Worm (Caenorhabditis elegans) whole organism, L3 larva: Measurements from ENCODE around the gene B0035.13.

Experiments
- R02D3.7 ChIP-seq: fragments of 150-350 bp; optimal IDR thresholded peaks from 2 replicates; lab custom pipeline; 2014; ENCODE audit warnings: missing biosample characterization, missing genetic modification characterization
- ZK546.5 ChIP-seq: sonication (generic microtip); optimal IDR thresholded peaks from 2 replicates; lab custom pipeline; 2017; ENCODE audit warnings: missing biosample characterization, missing genetic modification characterization
- aly-2 ChIP-seq: fragments of 150-350 bp; optimal IDR thresholded peaks from 2 replicates; lab custom pipeline; 2014; ENCODE audit warnings: missing biosample characterization, missing genetic modification characterization
- ama-1 ChIP-seq: fragments of 150-350 bp; optimal IDR thresholded peaks from 2 replicates; lab custom pipeline; 2018
- ceh-16 ChIP-seq: sonication (generic microtip); optimal IDR thresholded peaks from 2 replicates; lab custom pipeline; 2017; ENCODE audit warnings: missing biosample characterization, missing genetic modification characterization
- ceh-28 ChIP-seq: fragments of 150-350 bp; optimal IDR thresholded peaks from 2 replicates; lab custom pipeline; 2014; ENCODE audit warnings: missing biosample characterization, missing genetic modification reagents, missing genetic modification characterization
- ceh-82 ChIP-seq: fragments of 150-350 bp; optimal IDR thresholded peaks from 2 replicates; lab custom pipeline; 2014; ENCODE audit warnings: missing biosample characterization, missing genetic modification characterization
- ceh-9 ChIP-seq: sonication (generic microtip); optimal IDR thresholded peaks from 2 replicates; lab custom pipeline; 2018; ENCODE audit warnings: missing biosample characterization, missing genetic modification characterization
- daf-12 ChIP-seq: fragments of 150-350 bp; optimal IDR thresholded peaks from 2 replicates; lab custom pipeline; 2014; ENCODE audit warnings: missing biosample characterization, missing genetic modification reagents, missing genetic modification characterization
- egl-27 ChIP-seq: sonication (generic microtip); optimal IDR thresholded peaks from 4 replicates; lab custom pipeline; 2017; ENCODE audit warnings: missing biosample characterization, missing genetic modification reagents, missing genetic modification characterization
- egl-5 ChIP-seq: fragments of 150-350 bp; optimal IDR thresholded peaks from 2 replicates; lab custom pipeline; 2017; ENCODE audit warnings: missing biosample characterization, missing genetic modification reagents, missing genetic modification characterization, inconsistent platforms
- elt-1 ChIP-seq: fragments of 150-350 bp; optimal IDR thresholded peaks from 2 replicates; lab custom pipeline; 2014; ENCODE audit warnings: missing biosample characterization, missing genetic modification characterization
- elt-2 ChIP-seq: sonication (generic microtip); optimal IDR thresholded peaks from 2 replicates; lab custom pipeline; 2016; ENCODE audit warnings: missing genetic modification reagents, mild to moderate bottlenecking, missing genetic modification characterization, missing compliant biosample characterization
- elt-3 ChIP-seq, 3 experiments: fragments of 150-350 bp in 1 of 3; sonication (generic microtip) in 2 of 3; optimal IDR thresholded peaks; 2 replicates in 2 of 3; 4 replicates in 1 of 3; lab custom pipeline; 2014 to 2017; ENCODE audit warnings: missing biosample characterization in 3 of 3, missing genetic modification characterization in 3 of 3
- eor-1 ChIP-seq, 2 experiments: fragments of 150-350 bp; optimal IDR thresholded peaks; 2 replicates each; lab custom pipeline; 2014 to 2018; ENCODE audit warnings: missing biosample characterization in 2 of 2, missing genetic modification characterization in 2 of 2
- fkh-10 ChIP-seq: sonication (generic microtip); optimal IDR thresholded peaks from 2 replicates; lab custom pipeline; 2017; ENCODE audit warnings: missing biosample characterization, missing genetic modification reagents, missing genetic modification characterization
- fkh-2 ChIP-seq: fragments of 150-350 bp; optimal IDR thresholded peaks from 2 replicates; lab custom pipeline; 2014; ENCODE audit warnings: missing biosample characterization, missing genetic modification reagents, missing genetic modification characterization
- fos-1 ChIP-seq: fragments of 150-350 bp; optimal IDR thresholded peaks from 2 replicates; lab custom pipeline; 2014; ENCODE audit warnings: missing biosample characterization, missing genetic modification characterization
- hmg-11 ChIP-seq: sonication (generic microtip); optimal IDR thresholded peaks from 2 replicates; lab custom pipeline; 2016; ENCODE audit warnings: missing genetic modification characterization, missing compliant biosample characterization
- jun-1 ChIP-seq: fragments of 150-350 bp; optimal IDR thresholded peaks from 2 replicates; lab custom pipeline; 2014; ENCODE audit warnings: missing biosample characterization, missing genetic modification reagents, missing genetic modification characterization
- lin-15B ChIP-seq: fragments of 150-350 bp; optimal IDR thresholded peaks from 2 replicates; lab custom pipeline; 2014; ENCODE audit warnings: missing biosample characterization, missing genetic modification characterization
- lin-39 ChIP-seq: fragments of 150-350 bp; optimal IDR thresholded peaks from 2 replicates; lab custom pipeline; 2018; ENCODE audit warnings: missing biosample characterization, missing genetic modification reagents, missing genetic modification characterization
- lsy-12 ChIP-seq: sonication (generic microtip); optimal IDR thresholded peaks from 2 replicates; lab custom pipeline; 2016; ENCODE audit warnings: mild to moderate bottlenecking, missing genetic modification characterization, missing compliant biosample characterization
- mdl-1 ChIP-seq: fragments of 150-350 bp; optimal IDR thresholded peaks from 2 replicates; lab custom pipeline; 2014; ENCODE audit warnings: missing biosample characterization, missing genetic modification characterization
- mml-1 ChIP-seq: fragments of 150-350 bp; sonication (generic microtip); optimal IDR thresholded peaks from 3 replicates; lab custom pipeline; 2014; ENCODE audit warnings: missing biosample characterization, missing genetic modification characterization
- nfya-1 ChIP-seq: sonication (generic microtip); optimal IDR thresholded peaks from 2 replicates; lab custom pipeline; 2017; ENCODE audit warnings: missing genetic modification characterization, mild to moderate bottlenecking, missing compliant biosample characterization, antibody characterized with exemption, moderate library complexity; ENCODE audit not compliant: insufficient read depth
- nhr-12 ChIP-seq: fragments of 150-350 bp; optimal IDR thresholded peaks from 2 replicates; lab custom pipeline; 2014; ENCODE audit warnings: missing biosample characterization, missing genetic modification characterization
- nhr-23 ChIP-seq: fragments of 150-350 bp; optimal IDR thresholded peaks from 2 replicates; lab custom pipeline; 2014; ENCODE audit warnings: missing biosample characterization, missing genetic modification reagents, missing genetic modification characterization
- nhr-237 ChIP-seq: fragments of 150-350 bp; optimal IDR thresholded peaks from 2 replicates; lab custom pipeline; 2014; ENCODE audit warnings: missing biosample characterization, missing genetic modification characterization
- nhr-25 ChIP-seq: sonication (generic microtip); optimal IDR thresholded peaks from 2 replicates; lab custom pipeline; 2017; ENCODE audit warnings: missing biosample characterization, missing genetic modification characterization
- nhr-28 ChIP-seq: fragments of 150-350 bp; optimal IDR thresholded peaks from 2 replicates; lab custom pipeline; 2014; ENCODE audit warnings: missing biosample characterization, missing genetic modification characterization
- nhr-67 ChIP-seq: fragments of 150-350 bp; optimal IDR thresholded peaks from 2 replicates; lab custom pipeline; 2014; ENCODE audit warnings: missing biosample characterization, missing genetic modification characterization
- nhr-76 ChIP-seq: fragments of 150-350 bp; sonication (generic microtip); optimal IDR thresholded peaks from 5 replicates; lab custom pipeline; 2014; ENCODE audit warnings: missing biosample characterization, missing genetic modification characterization
- nhr-77 ChIP-seq: fragments of 150-350 bp; optimal IDR thresholded peaks from 2 replicates; lab custom pipeline; 2014; ENCODE audit warnings: missing biosample characterization, missing genetic modification characterization
- pha-4 ChIP-seq: fragments of 150-350 bp; optimal IDR thresholded peaks from 2 replicates; lab custom pipeline; 2014; ENCODE audit warnings: missing biosample characterization, missing genetic modification reagents, missing genetic modification characterization
- pqm-1 ChIP-seq: fragments of 150-350 bp; optimal IDR thresholded peaks from 2 replicates; lab custom pipeline; 2017; ENCODE audit warnings: missing biosample characterization, missing genetic modification characterization, inconsistent platforms
- sea-2 ChIP-seq: fragments of 150-350 bp; sonication (generic microtip); optimal IDR thresholded peaks from 4 replicates; lab custom pipeline; 2014; ENCODE audit warnings: missing biosample characterization, missing genetic modification reagents, missing genetic modification characterization
- snpc-4 ChIP-seq: fragments of 150-350 bp; optimal IDR thresholded peaks from 2 replicates; lab custom pipeline; 2014; ENCODE audit warnings: missing biosample characterization, missing genetic modification characterization
- unc-62 ChIP-seq: fragments of 150-350 bp; sonication (generic microtip); optimal IDR thresholded peaks from 4 replicates; lab custom pipeline; 2014; ENCODE audit warnings: missing biosample characterization, missing genetic modification reagents, missing genetic modification characterization
- zag-1 ChIP-seq: fragments of 150-350 bp; optimal IDR thresholded peaks from 2 replicates; lab custom pipeline; 2014; ENCODE audit warnings: missing biosample characterization, missing genetic modification characterization
- ztf-4 ChIP-seq: fragments of 150-350 bp; optimal IDR thresholded peaks from 2 replicates; lab custom pipeline; 2014; ENCODE audit warnings: missing biosample characterization, missing genetic modification characterization

The B0035.13 gene

ce11 chrIV:11307770-11308169 lies 1.2 kb upstream of the B0035.13 start:
- TF ChIP-seq lsy-12: peak; percentile 42
- no peak for TF ChIP-seq elt-1 (tag; lab: Kevin White, UChicago)
- peak; percentile 16 for TF ChIP-seq pha-4 (tag; lab: Kevin White, UChicago)
- no peak for TF ChIP-seq daf-12

- no peak for TF ChIP-seq eor-1 (tag; optimal IDR thresholded peaks at IDR 0.05; lab: Kevin White, UChicago)
- no peak for TF ChIP-seq ceh-16 (tag; lab: Kevin White, UChicago)
- no peak for TF ChIP-seq nhr-67 (tag; lab: Kevin White, UChicago)
- no peak for TF ChIP-seq nhr-76 (tag; lab: Kevin White, UChicago)
- TF ChIP-seq lsy-12: no peak
- no peak for TF ChIP-seq nhr-25
- no peak for TF ChIP-seq mdl-1 (tag; lab: Kevin White, UChicago)
- no peak for TF ChIP-seq ama-1
- TF ChIP-seq sea-2 (GFP tag; lab: Kevin White, UChicago): no peak
- no peak for TF ChIP-seq pqm-1
Measured at ce11 chrIV:11304970-11305369, 1.6 kb downstream of the B0035.13 start.

ce11 chrIV:11298154-11299086 lies 8.1 kb downstream of the B0035.13 start, which contains the start of the genes B0035.15 and dnj-1:
Gene B0035.15, minus strand, starts transcription at chrIV:11298252.
Gene dnj-1, plus strand, starts transcription at chrIV:11299036.
- no peak for TF ChIP-seq unc-62 (GFP tag; lab: Kevin White, UChicago)
- TF ChIP-seq elt-1 (tag; lab: Kevin White, UChicago): no peak
- peak; percentile 6 for TF ChIP-seq egl-5 (tag; lab: Kevin White, UChicago)
- TF ChIP-seq nfya-1 (tag; lab: Kevin White, UChicago): peak; percentile 74
- no peak for TF ChIP-seq lsy-12
- no peak for TF ChIP-seq zag-1 (tag; lab: Kevin White, UChicago)
- no peak for TF ChIP-seq eor-1 (tag; optimal IDR thresholded peaks at IDR 0.05; lab: Kevin White, UChicago)
- no peak for TF ChIP-seq ZK546.5 (tag; lab: Kevin White, UChicago)
- no peak for TF ChIP-seq fkh-10 (GFP tag; lab: Kevin White, UChicago)
- peak; percentile 27 for TF ChIP-seq lin-39 (tag; lab: Kevin White, UChicago)
- TF ChIP-seq elt-2: peak; percentile 7
- TF ChIP-seq nhr-237 (tag; lab: Kevin White, UChicago): no peak
- TF ChIP-seq R02D3.7: no peak
- no peak for TF ChIP-seq mml-1 (tag; lab: Kevin White, UChicago)
- TF ChIP-seq ztf-4 (tag; lab: Kevin White, UChicago): no peak
- peak; percentile 57 for TF ChIP-seq ceh-28
- no peak for TF ChIP-seq ceh-16 (tag; lab: Kevin White, UChicago)
- peak; percentile 73 for TF ChIP-seq lin-15B
- TF ChIP-seq ceh-9 (tag; lab: Kevin White, UChicago): no peak
- no peak for TF ChIP-seq nhr-77
- TF ChIP-seq fos-1 (tag; lab: Kevin White, UChicago): no peak
- TF ChIP-seq pha-4 (tag; lab: Kevin White, UChicago): peak; percentile 63
- no peak for TF ChIP-seq nhr-28
- no peak for TF ChIP-seq egl-27
- no peak for TF ChIP-seq ceh-82 (tag; lab: Kevin White, UChicago)
- no peak for TF ChIP-seq nhr-25
- TF ChIP-seq daf-12: no peak
- TF ChIP-seq nhr-76 (tag; lab: Kevin White, UChicago): no peak
- no peak for TF ChIP-seq mdl-1 (tag; lab: Kevin White, UChicago)
- TF ChIP-seq ama-1: no peak
- TF ChIP-seq nhr-67 (tag; lab: Kevin White, UChicago): no peak
- no peak for TF ChIP-seq jun-1 (tag; lab: Kevin White, UChicago)
- TF ChIP-seq elt-3 (tag; optimal IDR thresholded peaks at IDR 0.05; lab: Kevin White, UChicago): no peak
- TF ChIP-seq pqm-1: no peak
- TF ChIP-seq sea-2 (GFP tag; lab: Kevin White, UChicago): no peak
- TF ChIP-seq nhr-12 (tag; lab: Kevin White, UChicago): no peak
- TF ChIP-seq hmg-11 (tag; lab: Kevin White, UChicago): peak; percentile 57
- TF ChIP-seq fkh-2 (tag; lab: Kevin White, UChicago): no peak
- TF ChIP-seq aly-2 (tag; lab: Kevin White, UChicago): no peak
- peak; percentile 0 for TF ChIP-seq nhr-23
- peak; percentile 33 for TF ChIP-seq snpc-4 (tag; lab: Kevin White, UChicago)
